Fruit fly (Drosophila melanogaster) whole organism, embryonic: ENCODE results near the gene Polr1H.

Source experiments
- Asciz ChIP-seq: fragments of 200-800 bp; sonication (Bioruptor generic); optimal IDR thresholded peaks from 2 replicates; lab custom pipeline; 2017; ENCODE audit warnings: missing biosample characterization, mild to moderate bottlenecking, missing genetic modification characterization, missing genetic modification reagents
- Awh ChIP-seq: fragments of 200-800 bp; sonication (Bioruptor generic); IDR thresholded peaks from 2 replicates; pipeline ENCODE4, ENCODE4 v1.3.6; 2022; ENCODE audit warnings: missing biosample characterization, missing genetic modification characterization
- CG10543 ChIP-seq: fragments of 200-800 bp; sonication (Bioruptor generic); optimal IDR thresholded peaks from 3 replicates; lab custom pipeline; 2017; ENCODE audit warnings: missing biosample characterization, mild to moderate bottlenecking, missing genetic modification characterization, moderate library complexity
- CG11085 ChIP-seq: fragments of 200-800 bp; sonication (Bioruptor generic); IDR thresholded peaks from 2 replicates; pipeline ENCODE4 v1.3.6; 2022; ENCODE audit warnings: missing biosample characterization, missing genetic modification characterization
- CG11093 ChIP-seq: fragments of 200-800 bp; sonication (Bioruptor generic); IDR thresholded peaks from 3 replicates; pipeline ENCODE4 v1.3.6; 2022; ENCODE audit warnings: missing biosample characterization, missing genetic modification characterization
- CG11723 ChIP-seq: fragments of 200-800 bp; sonication (Bioruptor generic); optimal IDR thresholded peaks from 2 replicates; lab custom pipeline; 2017; ENCODE audit warnings: missing biosample characterization, mild to moderate bottlenecking, missing genetic modification characterization
- CG12744 ChIP-seq: fragments of 200-800 bp; sonication (Bioruptor generic); optimal IDR thresholded peaks from 2 replicates; lab custom pipeline; 2016; ENCODE audit warnings: missing biosample characterization, missing genetic modification characterization
- CG13775 ChIP-seq: fragments of 200-800 bp; sonication (Bioruptor generic); optimal IDR thresholded peaks from 3 replicates; lab custom pipeline; 2017; ENCODE audit warnings: missing biosample characterization, mild to moderate bottlenecking, missing genetic modification characterization
- CG17568 ChIP-seq: fragments of 200-800 bp; sonication (Bioruptor generic); optimal IDR thresholded peaks from 2 replicates; lab custom pipeline; 2018; ENCODE audit warnings: missing biosample characterization, mild to moderate bottlenecking, missing genetic modification characterization, moderate library complexity
- CG18262 ChIP-seq: fragments of 200-800 bp; optimal IDR thresholded peaks from 3 replicates; lab custom pipeline; 2019; ENCODE audit warnings: missing biosample characterization, mild to moderate bottlenecking, missing genetic modification characterization, moderate library complexity
- CG1832 ChIP-seq: fragments of 200-800 bp; sonication (Bioruptor generic); optimal IDR thresholded peaks from 2 replicates; lab custom pipeline; 2017; ENCODE audit warnings: missing biosample characterization, mild to moderate bottlenecking, missing genetic modification characterization, inconsistent platforms
- CG32772 ChIP-seq: fragments of 200-800 bp; sonication (Bioruptor generic); IDR thresholded peaks from 2 replicates; pipeline ENCODE4 v1.3.6; 2022; ENCODE audit warnings: missing biosample characterization, missing genetic modification characterization
- CG33557 ChIP-seq: fragments of 200-800 bp; sonication (Bioruptor generic); optimal IDR thresholded peaks from 2 replicates; lab custom pipeline; 2019; ENCODE audit warnings: missing biosample characterization, mild to moderate bottlenecking, missing genetic modification characterization, moderate library complexity
- CG34422 ChIP-seq: fragments of 200-800 bp; sonication (Bioruptor generic); IDR thresholded peaks from 3 replicates; pipeline ENCODE4 v1.3.6; 2022; ENCODE audit warnings: missing biosample characterization, missing genetic modification characterization
- CG3838 ChIP-seq: fragments of 200-800 bp; sonication (Bioruptor generic); optimal IDR thresholded peaks from 3 replicates; lab custom pipeline; 2016; ENCODE audit warnings: missing biosample characterization, missing genetic modification characterization
- CG42726 ChIP-seq: fragments of 200-800 bp; sonication (Bioruptor generic); IDR thresholded peaks from 2 replicates; pipeline ENCODE4 v1.3.6; 2022; ENCODE audit warnings: missing biosample characterization, missing genetic modification characterization; ENCODE audit not compliant: partially characterized antibody
- CG8478 ChIP-seq: fragments of >200 bp; optimal IDR thresholded peaks from 2 replicates; lab custom pipeline; 2018
- CHES-1-like ChIP-seq: fragments of 200-800 bp; sonication (Bioruptor generic); optimal IDR thresholded peaks from 2 replicates; lab custom pipeline; 2016; ENCODE audit warnings: missing biosample characterization, missing genetic modification characterization
- Chrac-16 ChIP-seq: fragments of 200-800 bp; sonication (Bioruptor generic); optimal IDR thresholded peaks from 3 replicates; lab custom pipeline; 2016; ENCODE audit warnings: missing biosample characterization, missing genetic modification characterization
- Deaf1 ChIP-seq: fragments of 200-800 bp; optimal IDR thresholded peaks from 3 replicates; lab custom pipeline; 2019; ENCODE audit warnings: missing biosample characterization, mild to moderate bottlenecking, missing genetic modification characterization, moderate library complexity
- HLH54F ChIP-seq: fragments of 200-800 bp; sonication (Bioruptor generic); optimal IDR thresholded peaks from 3 replicates; lab custom pipeline; 2016; ENCODE audit warnings: missing biosample characterization, missing genetic modification characterization
- Jarid2 ChIP-seq: fragments of 200-800 bp; sonication (Bioruptor generic); optimal IDR thresholded peaks from 3 replicates; lab custom pipeline; 2017; ENCODE audit warnings: mild to moderate bottlenecking, missing biosample characterization, missing genetic modification reagents, missing genetic modification characterization
- YL-1 ChIP-seq: fragments of 200-800 bp; sonication (Bioruptor generic); optimal IDR thresholded peaks from 3 replicates; lab custom pipeline; 2017; ENCODE audit warnings: missing biosample characterization, mild to moderate bottlenecking, missing genetic modification characterization
- ash1 ChIP-seq: fragments of 200-800 bp; sonication (Bioruptor generic); optimal IDR thresholded peaks from 2 replicates; lab custom pipeline; 2018; ENCODE audit warnings: missing biosample characterization, mild to moderate bottlenecking, missing genetic modification characterization
- btn ChIP-seq: fragments of 200-800 bp; sonication (Bioruptor generic); optimal IDR thresholded peaks from 2 replicates; lab custom pipeline; 2016; ENCODE audit warnings: missing biosample characterization, missing genetic modification characterization
- corto ChIP-seq: fragments of 200-800 bp; sonication (Bioruptor generic); optimal IDR thresholded peaks from 2 replicates; lab custom pipeline; 2016; ENCODE audit warnings: missing biosample characterization, mild to moderate bottlenecking, missing genetic modification characterization, moderate library complexity
- croc ChIP-seq: fragments of 200-800 bp; sonication (Bioruptor generic); conservative IDR thresholded peaks from 3 replicates; pipeline ENCODE4 v1.3.6; 2022; ENCODE audit warnings: missing biosample characterization, missing genetic modification characterization
- crp ChIP-seq, 2 experiments: fragments of 200-800 bp; sonication (Bioruptor generic); optimal IDR thresholded peaks; 2 replicates in 1 of 2; 3 replicates in 1 of 2; lab custom pipeline; 2017; ENCODE audit warnings: missing biosample characterization in 2 of 2, missing genetic modification characterization in 2 of 2, mild to moderate bottlenecking in 1 of 2, moderate library complexity in 1 of 2
- danr ChIP-seq: fragments of 200-800 bp; sonication (Bioruptor generic); IDR thresholded peaks from 2 replicates; pipeline ENCODE4 v1.3.6; 2022; ENCODE audit warnings: missing biosample characterization, missing genetic modification characterization
- dpn ChIP-seq, 2 experiments: fragments of 200-800 bp; sonication (Bioruptor generic); optimal IDR thresholded peaks; 3 replicates each; lab custom pipeline; 2016; ENCODE audit warnings: missing biosample characterization in 2 of 2, missing genetic modification characterization in 2 of 2
- esg ChIP-seq: fragments of 200-800 bp; sonication (Bioruptor generic); conservative IDR thresholded peaks from 2 replicates; pipeline ENCODE4 v1.3.6; 2022; ENCODE audit warnings: missing biosample characterization, missing genetic modification characterization
- ewg ChIP-seq: fragments of 200-800 bp; sonication (Bioruptor generic); optimal IDR thresholded peaks from 3 replicates; lab custom pipeline; 2017; ENCODE audit warnings: mild to moderate bottlenecking, missing biosample characterization, missing genetic modification reagents, missing genetic modification characterization
- insv ChIP-seq, 2 experiments: fragments of 200-800 bp; sonication (Bioruptor generic); optimal IDR thresholded peaks; 3 replicates each; lab custom pipeline; 2016 to 2018; ENCODE audit warnings: missing biosample characterization in 2 of 2, missing genetic modification characterization in 2 of 2
- kah ChIP-seq: fragments of 200-800 bp; sonication (Bioruptor generic); optimal IDR thresholded peaks from 2 replicates; lab custom pipeline; 2018; ENCODE audit warnings: missing biosample characterization, mild to moderate bottlenecking, missing genetic modification characterization
- lab ChIP-seq: fragments of 200-800 bp; sonication (Bioruptor generic); optimal IDR thresholded peaks from 3 replicates; lab custom pipeline; 2017; ENCODE audit warnings: missing biosample characterization, missing genetic modification characterization, mild to moderate bottlenecking, moderate library complexity, missing genetic modification reagents
- lmd ChIP-seq: fragments of 200-800 bp; sonication (Bioruptor generic); IDR thresholded peaks from 2 replicates; pipeline ENCODE4 v1.3.6; 2022; ENCODE audit warnings: missing biosample characterization, missing genetic modification characterization
- mirr ChIP-seq: fragments of 200-800 bp; sonication (Bioruptor generic); optimal IDR thresholded peaks from 3 replicates; lab custom pipeline; 2018; ENCODE audit warnings: missing biosample characterization, mild to moderate bottlenecking, missing genetic modification characterization
- scrt ChIP-seq: fragments of 200-800 bp; sonication (Bioruptor generic); optimal IDR thresholded peaks from 2 replicates; lab custom pipeline; 2018; ENCODE audit warnings: missing biosample characterization, mild to moderate bottlenecking, missing genetic modification characterization, moderate library complexity
- sens ChIP-seq: fragments of 200-800 bp; sonication (Bioruptor generic); peaks from one replicate; lab custom pipeline; 2016; ENCODE audit warnings: missing biosample characterization, missing genetic modification characterization
- sna ChIP-seq: fragments of 200-800 bp; sonication (Bioruptor generic); IDR thresholded peaks from 2 replicates; pipeline ENCODE4 v1.3.6; 2022; ENCODE audit warnings: missing biosample characterization, missing genetic modification characterization; ENCODE audit not compliant: partially characterized antibody
- sug ChIP-seq: fragments of 200-800 bp; optimal IDR thresholded peaks from 2 replicates; lab custom pipeline; 2019; ENCODE audit warnings: missing biosample characterization, mild to moderate bottlenecking, missing genetic modification characterization, moderate library complexity
- vfl ChIP-seq: fragments of 200-800 bp; sonication (Bioruptor generic); optimal IDR thresholded peaks from 2 replicates; lab custom pipeline; 2016; ENCODE audit warnings: missing biosample characterization, missing genetic modification characterization
- vvl ChIP-seq: fragments of 200-800 bp; sonication (Bioruptor generic); IDR thresholded peaks from 2 replicates; pipeline ENCODE4 v1.3.6; 2022; ENCODE audit warnings: missing biosample characterization, missing genetic modification characterization

Polr1H gene

DNA sequence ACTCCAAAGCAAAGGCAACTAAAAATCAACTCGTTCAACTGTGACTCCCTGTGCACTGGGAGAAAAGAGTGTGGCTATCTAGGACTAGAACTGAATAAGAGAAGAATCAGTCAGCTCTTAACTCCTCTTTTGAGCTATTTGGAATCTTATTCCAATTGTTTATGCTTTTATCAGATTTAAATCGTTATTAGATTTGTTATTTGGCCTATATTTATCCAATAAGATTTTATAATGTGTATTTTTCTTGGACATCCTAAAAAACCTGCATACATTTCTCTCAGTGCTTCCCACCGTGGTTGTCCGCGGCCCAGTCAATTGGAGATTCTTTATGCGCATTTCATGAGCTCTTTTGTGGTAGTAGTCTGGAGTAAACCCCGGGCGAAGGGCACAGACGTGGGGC lies 3.8 kb upstream of the Polr1H start (continued):
- TF ChIP-seq ash1: no peak
- no peak for TF ChIP-seq Asciz (GFP tag; lab: Kevin White, UChicago)
- peak; percentile 33; the same call in 1 of the 3 replicates for TF ChIP-seq croc
- peak; percentile 63 to 65 for TF ChIP-seq dpn (GFP tag; optimal IDR thresholded peaks at IDR 0.05; lab: Kevin White, UChicago)
- no peak for TF ChIP-seq mirr (GFP tag; lab: Kevin White, UChicago)
- TF ChIP-seq corto (GFP tag; lab: Kevin White, UChicago): peak; percentile 70
- no peak for TF ChIP-seq sna
- TF ChIP-seq Jarid2: no peak
- TF ChIP-seq CG18262 (tag; lab: Kevin White, UChicago): peak; percentile 76
- TF ChIP-seq vfl: no peak
- TF ChIP-seq danr: no peak
- no peak for TF ChIP-seq YL-1
- peak; percentile 16 for TF ChIP-seq CG33557 (GFP tag; lab: Kevin White, UChicago)
- TF ChIP-seq CG11093 (GFP tag; lab: Robert Waterston, UW): peak; percentile 59; the same call in 1 of the 3 replicates
- TF ChIP-seq CG10543 (GFP tag; lab: Kevin White, UChicago): peak; percentile 7
- peak; percentile 45 for TF ChIP-seq Deaf1 (tag; lab: Kevin White, UChicago)
- peak; percentile 74 for TF ChIP-seq esg (GFP tag; lab: Robert Waterston, UW)
- peak; percentile 17 for TF ChIP-seq sug (tag; lab: Kevin White, UChicago)
- TF ChIP-seq HLH54F: peak; percentile 54
- TF ChIP-seq CG42726 (GFP tag; lab: Robert Waterston, UW): no peak
- TF ChIP-seq CG1832 (GFP tag; lab: Kevin White, UChicago): no peak
- TF ChIP-seq CG3838: no peak
- TF ChIP-seq CG11723: no peak
- TF ChIP-seq lab (GFP tag; lab: Kevin White, UChicago): peak; percentile 65

DNA sequence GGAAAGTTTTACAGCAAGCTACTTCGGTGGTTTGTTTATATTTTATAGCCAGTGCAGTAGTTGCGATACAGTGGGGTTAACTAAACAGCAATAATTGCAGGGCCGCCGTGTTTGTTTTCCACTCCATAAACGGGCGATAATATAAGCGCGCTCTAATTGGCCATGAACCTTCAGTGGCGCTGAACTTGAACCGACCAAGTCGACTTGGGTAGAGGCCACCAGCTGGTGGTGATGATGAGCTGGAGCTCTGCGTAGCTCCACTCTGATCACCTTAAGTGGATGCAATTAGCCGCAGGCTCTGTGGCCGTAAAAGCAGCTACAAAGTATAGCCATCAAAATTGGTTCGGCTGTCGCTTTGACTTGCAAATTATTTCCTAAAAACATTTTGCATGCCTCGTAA lies 2.4 kb upstream of the Polr1H start:
- TF ChIP-seq CG13775 (GFP tag; lab: Kevin White, UChicago) (no peak), Awh (GFP tag; lab: Robert Waterston, UW) (peak; percentile 46; the same call in 1 of the 2 replicates), sens (GFP tag; lab: Kevin White, UChicago) (peak; percentile 71), CG12744 (GFP tag; lab: Kevin White, UChicago) (no peak), Chrac-16 (GFP tag; lab: Kevin White, UChicago) (no peak), CG8478 (lab: Kevin White, UChicago) (no peak), CHES-1-like (no peak), vvl (GFP tag; lab: Robert Waterston, UW) (peak; percentile 29; the same call in 1 of the 2 replicates), CG11085 (GFP tag; lab: Robert Waterston, UW) (no peak)
- TF ChIP-seq, all 482 proteins: peak for 3

DNA sequence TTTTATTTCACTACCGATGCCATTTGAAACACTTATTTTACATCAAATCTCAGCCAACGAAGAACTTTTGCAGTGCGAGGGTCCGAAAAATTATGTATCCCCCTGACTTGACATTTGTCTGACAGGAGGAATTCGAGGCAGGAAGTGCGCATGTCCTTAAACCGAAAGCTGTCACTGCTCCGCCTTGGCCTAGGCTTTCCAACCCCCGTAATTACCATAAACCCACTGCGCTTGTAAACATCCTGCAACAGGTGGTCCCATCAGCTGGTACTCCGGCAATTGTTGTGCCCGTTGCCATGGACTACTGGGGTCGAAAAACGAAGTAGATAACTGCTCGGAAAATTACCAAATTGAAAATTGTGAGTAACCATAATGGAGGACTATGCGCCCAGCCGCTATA lies 1.9 kb downstream of the Polr1H start, which contains the start of the genes GABA-B-R2 and CG6800:
Gene GABA-B-R2 (minus strand): TSS at position 75 of the 400 bp plus-strand sequence.
Gene CG6800 (plus strand): TSS at position 373 of the 400 bp plus-strand sequence.
- peak; percentile 9 for TF ChIP-seq YL-1
- TF ChIP-seq CG32772 (GFP tag; lab: Robert Waterston, UW): no peak
- no peak for TF ChIP-seq btn
- TF ChIP-seq CG17568 (GFP tag; lab: Kevin White, UChicago): no peak
- TF ChIP-seq ewg (GFP tag; lab: Kevin White, UChicago): peak; percentile 97
- TF ChIP-seq lmd (GFP tag; lab: Robert Waterston, UW): no peak
- peak; percentile 66; the same call in 1 of the 3 replicates for TF ChIP-seq CG34422 (GFP tag; lab: Robert Waterston, UW)
- TF ChIP-seq crp (GFP tag; optimal IDR thresholded peaks at IDR 0.05; lab: Kevin White, UChicago): peak in 1 of 2 experiments; percentile 56
- TF ChIP-seq scrt (GFP tag; lab: Kevin White, UChicago): peak; percentile 96
- peak; percentile 64 for TF ChIP-seq kah (GFP tag; lab: Kevin White, UChicago)
- TF ChIP-seq insv (GFP tag; optimal IDR thresholded peaks at IDR 0.05; lab: Kevin White, UChicago): no peak
